Worm (Caenorhabditis elegans): Measurements from ENCODE around the gene unc-9.

- TF ChIP-seq egl-27 (tag; optimal IDR thresholded peaks at IDR 0.05): no peak
- no peak for TF ChIP-seq fkh-2 (tag; optimal IDR thresholded peaks at IDR 0.05)
- no peak for TF ChIP-seq elt-3 (tag; optimal IDR thresholded peaks at IDR 0.05)
- TF ChIP-seq lin-15B (tag; optimal IDR thresholded peaks at IDR 0.05): no peak
- TF ChIP-seq nhr-77 (tag; optimal IDR thresholded peaks at IDR 0.05): no peak
- TF ChIP-seq zag-1 (tag; optimal IDR thresholded peaks at IDR 0.05): no peak
- TF ChIP-seq tbx-2 (tag; optimal IDR thresholded peaks at IDR 0.05): no peak
Observed at ce11 chrX:13250163-13250562, 48.6 kb downstream of the unc-9 start.
